Fruit fly (Drosophila melanogaster) whole organism, embryonic: ENCODE results near the gene CG46303.

Source experiments
- Ada2b ChIP-seq: fragments of 200-800 bp; sonication (Bioruptor generic); IDR thresholded peaks from 2 replicates; pipeline ENCODE4 v1.3.6; 2022; ENCODE audit warnings: missing biosample characterization, missing genetic modification characterization
- Bgb ChIP-seq: fragments of 200-800 bp; sonication (Bioruptor generic); IDR thresholded peaks from 2 replicates; pipeline ENCODE4 v1.3.6; 2022; ENCODE audit warnings: missing biosample characterization, missing genetic modification characterization; ENCODE audit not compliant: partially characterized antibody
- CG11504 ChIP-seq: fragments of 200-800 bp; sonication (Bioruptor generic); optimal IDR thresholded peaks from 3 replicates; lab custom pipeline; 2019; ENCODE audit warnings: missing biosample characterization, mild to moderate bottlenecking, missing genetic modification characterization, moderate library complexity
- CG12299 ChIP-seq: fragments of 200-800 bp; sonication (Bioruptor generic); optimal IDR thresholded peaks from 2 replicates; lab custom pipeline; 2018; ENCODE audit warnings: missing biosample characterization, mild to moderate bottlenecking, missing genetic modification characterization
- CG12769 ChIP-seq: fragments of 200-800 bp; sonication (Bioruptor generic); optimal IDR thresholded peaks from 2 replicates; lab custom pipeline; 2019; ENCODE audit warnings: missing biosample characterization, mild to moderate bottlenecking, missing genetic modification characterization, moderate library complexity
- CG14441 ChIP-seq: fragments of 200-800 bp; sonication (Bioruptor generic); IDR thresholded peaks from 2 replicates; pipeline ENCODE4 v1.3.6; 2022; ENCODE audit warnings: missing biosample characterization, missing genetic modification characterization
- CG15011 ChIP-seq: fragments of 200-800 bp; sonication (Bioruptor generic); optimal IDR thresholded peaks from 3 replicates; lab custom pipeline; 2018; ENCODE audit warnings: missing biosample characterization, mild to moderate bottlenecking, missing genetic modification characterization
- CG1832 ChIP-seq: fragments of 200-800 bp; sonication (Bioruptor generic); optimal IDR thresholded peaks from 2 replicates; lab custom pipeline; 2017; ENCODE audit warnings: missing biosample characterization, mild to moderate bottlenecking, missing genetic modification characterization, inconsistent platforms
- CG2129 ChIP-seq: fragments of 200-800 bp; sonication (Bioruptor generic); IDR thresholded peaks from 2 replicates; pipeline ENCODE4 v1.3.6; 2022; ENCODE audit warnings: missing biosample characterization, missing genetic modification characterization; ENCODE audit not compliant: partially characterized antibody
- CG6654 ChIP-seq: fragments of 200-800 bp; sonication (Bioruptor generic); optimal IDR thresholded peaks from 2 replicates; lab custom pipeline; 2017; ENCODE audit warnings: missing biosample characterization, mild to moderate bottlenecking, missing genetic modification characterization
- CHES-1-like ChIP-seq: fragments of 200-800 bp; sonication (Bioruptor generic); optimal IDR thresholded peaks from 2 replicates; lab custom pipeline; 2016; ENCODE audit warnings: missing biosample characterization, missing genetic modification characterization
- Chrac-16 ChIP-seq: fragments of 200-800 bp; sonication (Bioruptor generic); optimal IDR thresholded peaks from 3 replicates; lab custom pipeline; 2016; ENCODE audit warnings: missing biosample characterization, missing genetic modification characterization
- Dbx ChIP-seq: fragments of 200-800 bp; sonication (Bioruptor generic); IDR thresholded peaks from 3 replicates; pipeline ENCODE4 v1.3.6; 2022; ENCODE audit warnings: missing biosample characterization, missing genetic modification characterization
- Deaf1 ChIP-seq: fragments of 200-800 bp; optimal IDR thresholded peaks from 3 replicates; lab custom pipeline; 2019; ENCODE audit warnings: missing biosample characterization, mild to moderate bottlenecking, missing genetic modification characterization, moderate library complexity
- ERR ChIP-seq: fragments of 200-800 bp; sonication (Bioruptor generic); optimal IDR thresholded peaks from 2 replicates; lab custom pipeline; 2016; ENCODE audit warnings: missing biosample characterization, missing genetic modification characterization
- H2.0 ChIP-seq: fragments of 200-800 bp; sonication (Bioruptor generic); IDR thresholded peaks from 2 replicates; pipeline ENCODE4 v1.3.6; 2022; ENCODE audit warnings: missing biosample characterization, missing genetic modification characterization
- HLHmδ ChIP-seq: fragments of 200-800 bp; sonication (Bioruptor generic); optimal IDR thresholded peaks from 2 replicates; lab custom pipeline; 2018; ENCODE audit warnings: missing biosample characterization, mild to moderate bottlenecking, missing genetic modification characterization, moderate library complexity
- Hmx ChIP-seq: fragments of 200-800 bp; sonication (Bioruptor generic); optimal IDR thresholded peaks from 2 replicates; lab custom pipeline; 2016; ENCODE audit warnings: missing biosample characterization, missing genetic modification characterization
- Med ChIP-seq: fragments of 200-800 bp; sonication (Bioruptor generic); peaks from one replicate; lab custom pipeline; 2016; ENCODE audit warnings: missing biosample characterization, missing genetic modification characterization, mild to moderate bottlenecking, inconsistent platforms, moderate library complexity
- Rfx ChIP-seq: fragments of 200-800 bp; sonication (Bioruptor generic); IDR thresholded peaks from 2 replicates; pipeline ENCODE4 v1.3.6; 2022; ENCODE audit warnings: missing biosample characterization, missing genetic modification characterization
- Side ChIP-seq: fragments of 200-800 bp; sonication (Bioruptor generic); optimal IDR thresholded peaks from 2 replicates; lab custom pipeline; 2016; ENCODE audit warnings: missing biosample characterization, missing genetic modification characterization
- Sox102F ChIP-seq: fragments of 200-800 bp; sonication (Bioruptor generic); optimal IDR thresholded peaks from 2 replicates; lab custom pipeline; 2018; ENCODE audit warnings: missing biosample characterization, mild to moderate bottlenecking, missing genetic modification characterization, moderate library complexity
- ab ChIP-seq: fragments of 200-800 bp; sonication (Bioruptor generic); optimal IDR thresholded peaks from 2 replicates; lab custom pipeline; 2016; ENCODE audit warnings: missing biosample characterization, missing genetic modification characterization
- bbx ChIP-seq: fragments of 200-800 bp; sonication (Bioruptor generic); IDR thresholded peaks from 2 replicates; pipeline ENCODE4 v1.3.6; 2022; ENCODE audit warnings: missing biosample characterization, missing genetic modification characterization; ENCODE audit not compliant: partially characterized antibody
- bsh ChIP-seq, 2 experiments: fragments of 200-800 bp; sonication (Bioruptor generic); optimal IDR thresholded peaks; 2 replicates each; lab custom pipeline; 2017 to 2018; ENCODE audit warnings: mild to moderate bottlenecking in 2 of 2, missing biosample characterization in 2 of 2, missing genetic modification characterization in 2 of 2, moderate library complexity in 1 of 2
- chinmo ChIP-seq: fragments of 200-800 bp; sonication (Bioruptor generic); IDR thresholded peaks from 4 replicates; pipeline ENCODE4 v1.3.6; 2022; ENCODE audit warnings: missing biosample characterization, missing genetic modification characterization; ENCODE audit not compliant: partially characterized antibody
- crc ChIP-seq: fragments of 200-800 bp; sonication (Bioruptor generic); optimal IDR thresholded peaks from 2 replicates; lab custom pipeline; 2016; ENCODE audit warnings: missing biosample characterization, missing genetic modification characterization
- crol ChIP-seq: fragments of 200-800 bp; sonication (Bioruptor generic); IDR thresholded peaks from 2 replicates; pipeline ENCODE4 v1.3.6; 2022; ENCODE audit warnings: missing biosample characterization, missing genetic modification characterization
- da ChIP-seq: fragments of 200-800 bp; sonication (Bioruptor generic); optimal IDR thresholded peaks from 2 replicates; lab custom pipeline; 2016; ENCODE audit warnings: missing biosample characterization, missing genetic modification characterization
- luna ChIP-seq: fragments of 200-800 bp; sonication (Bioruptor generic); optimal IDR thresholded peaks from 2 replicates; lab custom pipeline; 2016; ENCODE audit warnings: missing biosample characterization, missing genetic modification characterization
- nom ChIP-seq: fragments of 200-800 bp; sonication (Bioruptor generic); optimal IDR thresholded peaks from 2 replicates; lab custom pipeline; 2017; ENCODE audit warnings: missing biosample characterization, missing genetic modification characterization, mild to moderate bottlenecking, moderate library complexity, missing genetic modification reagents
- sc ChIP-seq, 3 experiments: fragments of >200 bp in 2 of 3; fragments of 200-800 bp in 1 of 3; sonication (Bioruptor generic) in 1 of 3; optimal IDR thresholded peaks; 2 replicates in 2 of 3; 3 replicates in 1 of 3; lab custom pipeline; 2017; ENCODE audit warnings: mild to moderate bottlenecking in 1 of 3, missing biosample characterization in 1 of 3, missing genetic modification characterization in 1 of 3, missing genetic modification reagents in 1 of 3
- schlank ChIP-seq: fragments of 200-800 bp; sonication (Bioruptor generic); optimal IDR thresholded peaks from 2 replicates; lab custom pipeline; 2018; ENCODE audit warnings: missing biosample characterization, mild to moderate bottlenecking, missing genetic modification characterization
- slp2 ChIP-seq: fragments of 200-800 bp; sonication (Bioruptor generic); optimal IDR thresholded peaks from 2 replicates; lab custom pipeline; 2016; ENCODE audit warnings: missing biosample characterization, missing genetic modification characterization
- sug ChIP-seq: fragments of 200-800 bp; optimal IDR thresholded peaks from 2 replicates; lab custom pipeline; 2019; ENCODE audit warnings: missing biosample characterization, mild to moderate bottlenecking, missing genetic modification characterization, moderate library complexity
- trem ChIP-seq: fragments of 200-800 bp; optimal IDR thresholded peaks from 3 replicates; lab custom pipeline; 2019; ENCODE audit warnings: missing biosample characterization, mild to moderate bottlenecking, missing genetic modification characterization, moderate library complexity
- unc-4 ChIP-seq: fragments of 200-800 bp; sonication (Bioruptor generic); IDR thresholded peaks from 2 replicates; pipeline ENCODE4 v1.3.6; 2022; ENCODE audit warnings: missing biosample characterization, missing genetic modification characterization; ENCODE audit not compliant: partially characterized antibody
- wek ChIP-seq: fragments of 200-800 bp; sonication (Bioruptor generic); optimal IDR thresholded peaks from 3 replicates; lab custom pipeline; 2018; ENCODE audit warnings: missing biosample characterization, mild to moderate bottlenecking, missing genetic modification characterization, moderate library complexity

CG46303 gene

dm6 chr3R:5801703-5802436 lies 19.9 kb upstream of the CG46303 start, which contains the start of gene CG11000 (continued):
- 0 out of 4 replicates have a peak, but pooled peaks have one; percentile 21 for TF ChIP-seq chinmo (GFP tag; lab: Robert Waterston, UW)
- TF ChIP-seq H2.0 (GFP tag; lab: Robert Waterston, UW): no peak
- TF ChIP-seq CHES-1-like (GFP tag; lab: Kevin White, UChicago): no peak
- no peak for TF ChIP-seq wek (GFP tag; lab: Kevin White, UChicago)
- TF ChIP-seq HLHmδ (GFP tag; lab: Kevin White, UChicago): no peak
- no peak for TF ChIP-seq CG14441 (GFP tag; lab: Robert Waterston, UW)
- no peak for TF ChIP-seq ab (GFP tag; lab: Kevin White, UChicago)
- TF ChIP-seq CG12299: no peak
- TF ChIP-seq CG12769 (tag; lab: Kevin White, UChicago): no peak
- no peak for TF ChIP-seq CG2129 (GFP tag; lab: Robert Waterston, UW)
- no peak for TF ChIP-seq unc-4 (GFP tag; lab: Robert Waterston, UW)
- no peak for TF ChIP-seq CG6654
- no peak for TF ChIP-seq schlank (tag; lab: Kevin White, UChicago)
- no peak for TF ChIP-seq crc (GFP tag; lab: Kevin White, UChicago)
- no peak for TF ChIP-seq Bgb (GFP tag; lab: Robert Waterston, UW)
- TF ChIP-seq bsh (GFP tag; optimal IDR thresholded peaks at IDR 0.05; lab: Kevin White, UChicago): no peak
- TF ChIP-seq Dbx (GFP tag; lab: Robert Waterston, UW): 0 out of 3 replicates have a peak, but pooled peaks have one; percentile 8
- TF ChIP-seq trem (tag; lab: Kevin White, UChicago): no peak
- no peak for TF ChIP-seq CG11504 (tag; lab: Kevin White, UChicago)
- TF ChIP-seq slp2: no peak
- TF ChIP-seq Chrac-16: no peak
- no peak for TF ChIP-seq nom (GFP tag; lab: Kevin White, UChicago)
- no peak for TF ChIP-seq CG15011 (GFP tag; lab: Kevin White, UChicago)
- TF ChIP-seq Rfx (GFP tag; lab: Robert Waterston, UW): no peak
- no peak for TF ChIP-seq sc (optimal IDR thresholded peaks at IDR 0.05; lab: Kevin White, UChicago)
- no peak for TF ChIP-seq sc (GFP tag; optimal IDR thresholded peaks at IDR 0.05; lab: Kevin White, UChicago)
- peak; percentile 98 for TF ChIP-seq Deaf1 (tag; lab: Kevin White, UChicago)
- TF ChIP-seq Side: no peak
- peak; percentile 49; the same call in 1 of the 2 replicates for TF ChIP-seq crol (GFP tag; lab: Robert Waterston, UW)
- TF ChIP-seq bbx (GFP tag; lab: Robert Waterston, UW): no peak
- TF ChIP-seq Sox102F: no peak
- no peak for TF ChIP-seq da (GFP tag; lab: Kevin White, UChicago)
- TF ChIP-seq Ada2b (GFP tag; lab: Robert Waterston, UW): no peak
- TF ChIP-seq ERR (GFP tag; lab: Kevin White, UChicago): no peak
- TF ChIP-seq Med (GFP tag; lab: Kevin White, UChicago): peak; percentile 58
- TF ChIP-seq Hmx (GFP tag; lab: Kevin White, UChicago): no peak
- no peak for TF ChIP-seq luna
- no peak for TF ChIP-seq CG1832 (GFP tag; lab: Kevin White, UChicago)
- TF ChIP-seq sug (tag; lab: Kevin White, UChicago): no peak
